Fruit fly (Drosophila melanogaster) whole organism, embryonic: ENCODE results near the gene CG5377.

ENCODE experiments used
- C15 ChIP-seq: fragments of 200-800 bp; sonication (Bioruptor generic); IDR thresholded peaks from 3 replicates; pipeline ENCODE4 v1.3.6; 2022; ENCODE audit warnings: missing biosample characterization, missing genetic modification characterization
- CG10321 ChIP-seq: fragments of 200-800 bp; sonication (Bioruptor generic); IDR thresholded peaks from 2 replicates; pipeline ENCODE4 v1.3.6; 2022; ENCODE audit warnings: missing biosample characterization, missing genetic modification characterization
- CG12071 ChIP-seq: fragments of 200-800 bp; sonication (Bioruptor generic); optimal IDR thresholded peaks from 3 replicates; lab custom pipeline; 2018; ENCODE audit warnings: missing biosample characterization, mild to moderate bottlenecking, missing genetic modification characterization
- CG13775 ChIP-seq: fragments of 200-800 bp; sonication (Bioruptor generic); optimal IDR thresholded peaks from 3 replicates; lab custom pipeline; 2017; ENCODE audit warnings: missing biosample characterization, mild to moderate bottlenecking, missing genetic modification characterization
- CG15269 ChIP-seq: fragments of 200-800 bp; sonication (Bioruptor generic); optimal IDR thresholded peaks from 2 replicates; lab custom pipeline; 2018; ENCODE audit warnings: missing biosample characterization, mild to moderate bottlenecking, missing genetic modification characterization, moderate library complexity
- CG1529 ChIP-seq: fragments of 200-800 bp; sonication (Bioruptor generic); optimal IDR thresholded peaks from 3 replicates; lab custom pipeline; 2018; ENCODE audit warnings: missing biosample characterization, missing genetic modification characterization
- CG15479 ChIP-seq: fragments of 200-800 bp; sonication (Bioruptor generic); optimal IDR thresholded peaks from 3 replicates; lab custom pipeline; 2019; ENCODE audit warnings: missing biosample characterization, mild to moderate bottlenecking, missing genetic modification characterization, moderate library complexity
- CG17361 ChIP-seq: fragments of 200-800 bp; sonication (Bioruptor generic); IDR thresholded peaks from 3 replicates; pipeline ENCODE4 v1.3.6; 2022; ENCODE audit warnings: missing biosample characterization, missing genetic modification characterization
- CG30403 ChIP-seq: fragments of 200-800 bp; sonication (Bioruptor generic); optimal IDR thresholded peaks from 3 replicates; lab custom pipeline; 2016; ENCODE audit warnings: missing biosample characterization, missing genetic modification characterization
- CG30431 ChIP-seq: fragments of 200-800 bp; sonication (Bioruptor generic); optimal IDR thresholded peaks from 2 replicates; lab custom pipeline; 2017; ENCODE audit warnings: missing biosample characterization, missing genetic modification characterization
- CG3065 ChIP-seq: fragments of 200-800 bp; sonication (Bioruptor generic); optimal IDR thresholded peaks from 2 replicates; lab custom pipeline; 2016; ENCODE audit warnings: missing biosample characterization, missing genetic modification characterization
- CG31224 ChIP-seq: fragments of 200-800 bp; sonication (Bioruptor generic); IDR thresholded peaks from 2 replicates; pipeline ENCODE4 v1.3.6; 2022; ENCODE audit warnings: missing biosample characterization, missing genetic modification characterization
- CG32532 ChIP-seq: fragments of 200-800 bp; sonication (Bioruptor generic); IDR thresholded peaks from 2 replicates; pipeline ENCODE4 v1.3.6; 2022; ENCODE audit warnings: missing biosample characterization, missing genetic modification characterization
- CG3407 ChIP-seq: fragments of 200-800 bp; sonication (Bioruptor generic); optimal IDR thresholded peaks from 2 replicates; lab custom pipeline; 2018; ENCODE audit warnings: missing biosample characterization, mild to moderate bottlenecking, missing genetic modification characterization
- CG34224 ChIP-seq: fragments of 200-800 bp; sonication (Bioruptor generic); IDR thresholded peaks from 3 replicates; pipeline ENCODE4 v1.3.6; 2022; ENCODE audit warnings: missing biosample characterization, missing genetic modification characterization; ENCODE audit not compliant: partially characterized antibody
- CG34376 ChIP-seq: fragments of 200-800 bp; sonication (Bioruptor generic); optimal IDR thresholded peaks from 2 replicates; lab custom pipeline; 2018; ENCODE audit warnings: missing biosample characterization, mild to moderate bottlenecking, missing genetic modification characterization
- CG4820 ChIP-seq: fragments of 200-800 bp; sonication (Bioruptor generic); optimal IDR thresholded peaks from 3 replicates; lab custom pipeline; 2016; ENCODE audit warnings: missing biosample characterization, missing genetic modification characterization
- CG5953 ChIP-seq: fragments of 200-800 bp; sonication (Bioruptor generic); IDR thresholded peaks from 2 replicates; pipeline ENCODE4 v1.3.6; 2022; ENCODE audit warnings: missing biosample characterization, missing genetic modification characterization
- CG7556 ChIP-seq: fragments of 200-800 bp; sonication (Bioruptor generic); optimal IDR thresholded peaks from 2 replicates; lab custom pipeline; 2017; ENCODE audit warnings: missing biosample characterization, mild to moderate bottlenecking, missing genetic modification characterization
- CG7786 ChIP-seq: fragments of 200-800 bp; sonication (Bioruptor generic); optimal IDR thresholded peaks from 2 replicates; lab custom pipeline; 2016; ENCODE audit warnings: missing biosample characterization, missing genetic modification characterization
- CG9437 ChIP-seq: fragments of 200-800 bp; sonication (Bioruptor generic); optimal IDR thresholded peaks from 2 replicates; lab custom pipeline; 2018; ENCODE audit warnings: missing biosample characterization, mild to moderate bottlenecking, missing genetic modification characterization
- CG9609 ChIP-seq: fragments of 200-800 bp; sonication (Bioruptor generic); optimal IDR thresholded peaks from 3 replicates; lab custom pipeline; 2016; ENCODE audit warnings: missing biosample characterization, missing genetic modification characterization
- CG9727 ChIP-seq: fragments of 200-800 bp; sonication (Bioruptor generic); optimal IDR thresholded peaks from 3 replicates; lab custom pipeline; 2017; ENCODE audit warnings: missing biosample characterization, mild to moderate bottlenecking, missing genetic modification characterization
- Doc3 ChIP-seq: fragments of 200-800 bp; sonication (Bioruptor generic); IDR thresholded peaks from 3 replicates; pipeline ENCODE4 v1.3.6; 2022; ENCODE audit warnings: missing biosample characterization, missing genetic modification characterization; ENCODE audit not compliant: partially characterized antibody
- Med ChIP-seq: fragments of 200-800 bp; sonication (Bioruptor generic); peaks from one replicate; lab custom pipeline; 2016; ENCODE audit warnings: missing biosample characterization, missing genetic modification characterization, mild to moderate bottlenecking, inconsistent platforms, moderate library complexity
- Ptx1 ChIP-seq: fragments of 200-800 bp; sonication (Bioruptor generic); IDR thresholded peaks from 2 replicates; pipeline ENCODE4 v1.3.6; 2022; ENCODE audit warnings: missing biosample characterization, missing genetic modification characterization
- Rx ChIP-seq: fragments of 200-800 bp; sonication (Bioruptor generic); IDR thresholded peaks from 2 replicates; pipeline ENCODE4 v1.3.6; 2022; ENCODE audit warnings: missing biosample characterization, missing genetic modification characterization
- Six4 ChIP-seq: fragments of 200-800 bp; sonication (Bioruptor generic); optimal IDR thresholded peaks from 2 replicates; lab custom pipeline; 2016; ENCODE audit warnings: missing biosample characterization, missing genetic modification characterization
- Sox102F ChIP-seq: fragments of 200-800 bp; sonication (Bioruptor generic); optimal IDR thresholded peaks from 2 replicates; lab custom pipeline; 2018; ENCODE audit warnings: missing biosample characterization, mild to moderate bottlenecking, missing genetic modification characterization, moderate library complexity
- Vsx1 ChIP-seq: fragments of 200-800 bp; sonication (Bioruptor generic); optimal IDR thresholded peaks from 2 replicates; lab custom pipeline; 2017; ENCODE audit warnings: missing biosample characterization, mild to moderate bottlenecking, missing genetic modification characterization, missing genetic modification reagents
- abd-A ChIP-seq: fragments of 200-800 bp; sonication (Bioruptor generic); optimal IDR thresholded peaks from 3 replicates; lab custom pipeline; 2019; ENCODE audit warnings: missing biosample characterization, mild to moderate bottlenecking, missing genetic modification characterization, moderate library complexity
- br ChIP-seq: fragments of >200 bp; optimal IDR thresholded peaks from 2 replicates; lab custom pipeline; 2017
- chif ChIP-seq, 2 experiments: fragments of 200-800 bp; sonication (Bioruptor generic); optimal IDR thresholded peaks; 3 replicates each; lab custom pipeline; 2016; ENCODE audit warnings: missing biosample characterization in 2 of 2, missing genetic modification characterization in 2 of 2
- cwo ChIP-seq: fragments of 200-800 bp; sonication (Bioruptor generic); optimal IDR thresholded peaks from 3 replicates; lab custom pipeline; 2017; ENCODE audit warnings: missing biosample characterization, missing genetic modification characterization, mild to moderate bottlenecking, moderate library complexity, missing genetic modification reagents
- ems ChIP-seq: fragments of 200-800 bp; sonication (Bioruptor generic); optimal IDR thresholded peaks from 3 replicates; lab custom pipeline; 2016; ENCODE audit warnings: missing biosample characterization, missing genetic modification characterization
- ftz-f1 ChIP-seq: fragments of 200-800 bp; sonication (Bioruptor generic); optimal IDR thresholded peaks from 2 replicates; lab custom pipeline; 2016; ENCODE audit warnings: missing biosample characterization, missing genetic modification characterization
- gro ChIP-seq: fragments of 200-800 bp; sonication (Bioruptor generic); optimal IDR thresholded peaks from 2 replicates; lab custom pipeline; 2016; ENCODE audit warnings: missing biosample characterization, missing genetic modification characterization
- jigr1 ChIP-seq: fragments of 200-800 bp; sonication (Bioruptor generic); IDR thresholded peaks from 3 replicates; pipeline ENCODE4 v1.3.6; 2022; ENCODE audit warnings: missing biosample characterization, missing genetic modification characterization
- jing ChIP-seq: fragments of 200-800 bp; sonication (Bioruptor generic); optimal IDR thresholded peaks from 2 replicates; lab custom pipeline; 2018; ENCODE audit warnings: missing biosample characterization, mild to moderate bottlenecking, missing genetic modification characterization
- klu ChIP-seq: fragments of 200-800 bp; sonication (Bioruptor generic); IDR thresholded peaks from 2 replicates; pipeline ENCODE4 v1.3.6; 2022; ENCODE audit warnings: missing biosample characterization, missing genetic modification characterization
- knrl ChIP-seq: fragments of 200-800 bp; sonication (Bioruptor generic); IDR thresholded peaks from 3 replicates; pipeline ENCODE4 v1.3.6; 2022; ENCODE audit warnings: missing biosample characterization, missing genetic modification characterization; ENCODE audit not compliant: partially characterized antibody
- nom ChIP-seq: fragments of 200-800 bp; sonication (Bioruptor generic); optimal IDR thresholded peaks from 2 replicates; lab custom pipeline; 2017; ENCODE audit warnings: missing biosample characterization, missing genetic modification characterization, mild to moderate bottlenecking, moderate library complexity, missing genetic modification reagents
- odd ChIP-seq: fragments of 200-800 bp; sonication (Bioruptor generic); optimal IDR thresholded peaks from 2 replicates; lab custom pipeline; 2017; ENCODE audit warnings: missing biosample characterization, mild to moderate bottlenecking, missing genetic modification characterization
- onecut ChIP-seq: fragments of 200-800 bp; sonication (Bioruptor generic); IDR thresholded peaks from 2 replicates; pipeline ENCODE4 v1.3.6; 2022; ENCODE audit warnings: missing biosample characterization, missing genetic modification characterization
- org-1 ChIP-seq: fragments of 200-800 bp; sonication (Bioruptor generic); optimal IDR thresholded peaks from 2 replicates; lab custom pipeline; 2017; ENCODE audit warnings: missing biosample characterization, missing genetic modification characterization
- peb ChIP-seq: fragments of 200-800 bp; sonication (Bioruptor generic); IDR thresholded peaks from 2 replicates; pipeline ENCODE4 v1.3.6; 2022; ENCODE audit warnings: missing biosample characterization, missing genetic modification characterization
- rib ChIP-seq: fragments of 200-800 bp; sonication (Bioruptor generic); IDR thresholded peaks from 2 replicates; pipeline ENCODE4 v1.3.6; 2022; ENCODE audit warnings: missing biosample characterization, missing genetic modification characterization
- run ChIP-seq: fragments of 200-800 bp; sonication (Bioruptor generic); optimal IDR thresholded peaks from 3 replicates; lab custom pipeline; 2018; ENCODE audit warnings: missing biosample characterization, mild to moderate bottlenecking, missing genetic modification characterization
- slbo ChIP-seq: fragments of 200-800 bp; sonication (Bioruptor generic); IDR thresholded peaks from 2 replicates; pipeline ENCODE4 v1.3.6; 2022; ENCODE audit warnings: missing biosample characterization, missing genetic modification characterization
- slou ChIP-seq: fragments of 200-800 bp; sonication (Bioruptor generic); optimal IDR thresholded peaks from 3 replicates; lab custom pipeline; 2016; ENCODE audit warnings: missing biosample characterization, missing genetic modification characterization
- sob ChIP-seq: fragments of 200-800 bp; sonication (Bioruptor generic); IDR thresholded peaks from 2 replicates; pipeline ENCODE4 v1.3.6; 2022; ENCODE audit warnings: missing biosample characterization, missing genetic modification characterization
- zf30C ChIP-seq: fragments of 200-800 bp; sonication (Bioruptor generic); optimal IDR thresholded peaks from 3 replicates; lab custom pipeline; 2018; ENCODE audit warnings: missing biosample characterization, mild to moderate bottlenecking, missing genetic modification characterization

The CG5377 gene

DNA sequence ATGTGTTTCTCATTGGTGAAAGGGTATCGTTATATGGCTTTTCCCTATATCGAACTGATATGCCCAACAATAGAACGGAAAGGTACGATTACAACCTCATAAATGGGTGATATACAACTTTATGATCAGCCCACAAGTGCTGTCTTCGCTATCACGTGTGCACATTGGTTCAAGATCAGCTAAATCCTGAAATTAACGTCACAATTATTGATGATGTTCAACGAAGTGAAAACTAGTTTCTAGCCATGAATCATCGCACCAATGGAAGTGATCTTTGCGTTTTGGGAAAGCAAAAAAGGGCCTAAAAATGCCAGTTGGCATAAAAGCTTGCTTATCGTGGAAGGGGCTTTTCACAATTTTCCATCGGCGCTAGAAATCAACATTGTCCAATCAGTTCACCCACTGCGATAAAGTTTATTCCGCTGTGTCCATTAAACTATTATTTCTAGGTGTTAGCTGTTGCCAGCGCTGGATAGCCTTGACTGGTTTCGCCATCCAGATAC lies 3.3 kb downstream of the CG5377 start, which contains the start of gene CG7054 (continued):
- no peak for TF ChIP-seq nom
- peak; percentile 63 for TF ChIP-seq CG15269 (tag; lab: Kevin White, UChicago)
- TF ChIP-seq CG9609 = no peak
- TF ChIP-seq peb (GFP tag; lab: Robert Waterston, UW) = no peak
- no peak for TF ChIP-seq org-1 (GFP tag; lab: Kevin White, UChicago)
- no peak for TF ChIP-seq CG30431 (GFP tag; lab: Kevin White, UChicago)
- peak; percentile 34 for TF ChIP-seq gro (GFP tag; lab: Kevin White, UChicago)
- no peak for TF ChIP-seq chif (GFP tag; optimal IDR thresholded peaks at IDR 0.05; lab: Kevin White, UChicago)
- no peak for TF ChIP-seq Ptx1 (GFP tag; lab: Robert Waterston, UW)
- TF ChIP-seq Six4 (GFP tag; lab: Kevin White, UChicago) = no peak
- no peak for TF ChIP-seq CG3065
- no peak for TF ChIP-seq CG30403 (GFP tag; lab: Kevin White, UChicago)
- TF ChIP-seq jigr1 (GFP tag; lab: Robert Waterston, UW) = no peak
- no peak for TF ChIP-seq CG31224
- peak; percentile 32 for TF ChIP-seq Sox102F
- no peak for TF ChIP-seq rib (GFP tag; lab: Robert Waterston, UW)
- peak; percentile 42 for TF ChIP-seq odd
- TF ChIP-seq CG15479 (GFP tag; lab: Kevin White, UChicago) = no peak
- peak; percentile 35; the same call in 2 of the 3 replicates for TF ChIP-seq CG17361 (GFP tag; lab: Robert Waterston, UW)
- peak; percentile 22; the same call in 1 of the 2 replicates for TF ChIP-seq sob (GFP tag; lab: Robert Waterston, UW)
- TF ChIP-seq run (tag; lab: Kevin White, UChicago) = no peak
- TF ChIP-seq CG7556 (GFP tag; lab: Kevin White, UChicago) = peak; percentile 29
- no peak for TF ChIP-seq abd-A
- TF ChIP-seq ftz-f1 (GFP tag; lab: Kevin White, UChicago) = no peak
- no peak for TF ChIP-seq slou (GFP tag; lab: Kevin White, UChicago)
- TF ChIP-seq Vsx1 (GFP tag; lab: Kevin White, UChicago) = no peak
- TF ChIP-seq CG3407 (GFP tag; lab: Kevin White, UChicago) = no peak
- no peak for TF ChIP-seq CG7786
- TF ChIP-seq Doc3 (GFP tag; lab: Robert Waterston, UW) = 0 out of 3 replicates have a peak, but pooled peaks have one; percentile 18
- TF ChIP-seq jing = no peak
- TF ChIP-seq onecut (GFP tag; lab: Robert Waterston, UW) = no peak
- no peak for TF ChIP-seq CG9437 (GFP tag; lab: Kevin White, UChicago)
- TF ChIP-seq CG34224 (GFP tag; lab: Robert Waterston, UW) = no peak
- TF ChIP-seq CG1529 = no peak
- TF ChIP-seq CG34376 (GFP tag; lab: Kevin White, UChicago) = peak; percentile 91
- no peak for TF ChIP-seq zf30C (GFP tag; lab: Kevin White, UChicago)
- peak; percentile 9 for TF ChIP-seq CG13775
- no peak for TF ChIP-seq klu (GFP tag; lab: Robert Waterston, UW)
- 0 out of 2 replicates have a peak, but pooled peaks have one; percentile 20 for TF ChIP-seq CG10321
- no peak for TF ChIP-seq CG5953
- no peak for TF ChIP-seq Rx (GFP tag; lab: Robert Waterston, UW)
- peak; percentile 61 for TF ChIP-seq cwo (GFP tag; lab: Kevin White, UChicago)
- no peak for TF ChIP-seq CG9727
- no peak for TF ChIP-seq C15 (GFP tag; lab: Robert Waterston, UW)
- TF ChIP-seq br = no peak
- TF ChIP-seq CG32532 = peak; percentile 37; the same call in 1 of the 2 replicates
- TF ChIP-seq CG4820 (GFP tag; lab: Kevin White, UChicago) = no peak
- TF ChIP-seq knrl = no peak
- peak; percentile 74 for TF ChIP-seq Med (GFP tag; lab: Kevin White, UChicago)
- TF ChIP-seq ems (GFP tag; lab: Kevin White, UChicago) = no peak
- peak; percentile 64 for TF ChIP-seq CG12071 (GFP tag; lab: Kevin White, UChicago)
- peak; percentile 37; the same call in 1 of the 2 replicates for TF ChIP-seq slbo
